Worm (Caenorhabditis elegans): ENCODE results near the gene Y50D7A.8.

Y50D7A.8 gene

DNA sequence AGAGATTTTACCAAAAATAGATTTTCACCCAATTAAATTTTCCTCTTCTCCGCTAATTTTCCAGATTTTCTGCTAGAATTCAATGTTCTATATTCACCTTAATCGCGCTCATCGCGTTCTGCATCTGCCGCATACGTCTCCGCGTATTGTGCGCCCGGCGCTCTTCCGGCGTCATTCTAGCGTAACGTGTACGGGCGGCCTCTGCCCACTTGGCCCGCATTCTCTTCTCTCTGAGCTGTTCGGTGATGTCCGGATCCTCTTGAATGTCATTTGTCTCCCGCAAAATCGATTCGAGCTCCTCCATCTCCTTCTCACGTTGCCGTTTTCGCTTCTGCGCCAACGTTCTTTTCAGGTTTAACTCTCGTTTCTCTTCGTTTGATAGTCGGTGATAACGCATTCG lies 3.9 kb upstream of the Y50D7A.8 start:
- TF ChIP-seq lim-6 (tag; optimal IDR thresholded peaks at IDR 0.05) (no peak), ceh-6 (GFP tag; optimal IDR thresholded peaks at IDR 0.05) (no peak), ceh-45 (GFP tag; IDR thresholded peaks at IDR 0.05) (no peak), tbx-2 (tag; optimal IDR thresholded peaks at IDR 0.05) (peak; percentile 12), ceh-48 (tag; optimal IDR thresholded peaks at IDR 0.05) (no peak), ceh-34 (tag; optimal IDR thresholded peaks at IDR 0.05) (no peak), C08G9.2 (tag; optimal IDR thresholded peaks at IDR 0.05) (peak; percentile 41), dmd-4 (tag; optimal IDR thresholded peaks at IDR 0.05; ENCODE audit: borderline replicate concordance) (no peak), unc-55 (GFP tag; optimal IDR thresholded peaks at IDR 0.05) (no peak)

DNA sequence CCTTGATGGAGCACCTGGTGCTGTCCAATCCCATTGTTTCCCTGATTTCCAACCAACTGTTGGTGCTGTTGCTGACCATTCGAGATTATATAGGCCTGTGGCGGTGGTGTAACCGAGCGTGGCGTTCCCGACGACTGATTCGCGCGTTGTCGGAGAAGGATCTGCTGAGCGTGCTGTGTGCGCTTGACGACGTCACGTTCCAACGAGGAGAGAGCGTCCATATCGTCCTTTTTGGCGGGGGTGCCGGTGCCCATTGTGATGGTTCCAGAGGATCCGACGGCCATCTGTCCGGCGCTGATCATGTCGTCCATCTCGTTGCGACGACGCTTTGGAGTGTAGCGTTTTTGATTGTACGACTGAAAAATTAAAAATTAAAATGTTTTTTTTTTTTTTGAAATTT lies 2.5 kb upstream of the Y50D7A.8 start:
- TF ChIP-seq ceh-14 (tag; optimal IDR thresholded peaks at IDR 0.05) (no peak), ceh-45 (GFP tag; IDR thresholded peaks at IDR 0.05) (no peak), ahr-1 (tag; optimal IDR thresholded peaks at IDR 0.05) (no peak), unc-86 (tag; optimal IDR thresholded peaks at IDR 0.05) (no peak), ceh-34 (tag; optimal IDR thresholded peaks at IDR 0.05) (no peak), dmd-4 (tag; optimal IDR thresholded peaks at IDR 0.05; ENCODE audit: borderline replicate concordance) (no peak), unc-42 (tag; optimal IDR thresholded peaks at IDR 0.05) (no peak), pqm-1 (tag; optimal IDR thresholded peaks at IDR 0.05) (no peak), K02D7.2 (tag; optimal IDR thresholded peaks at IDR 0.05) (no peak), pag-3 (tag; optimal IDR thresholded peaks at IDR 0.05; ENCODE audit: borderline replicate concordance) (no peak), ceh-31 (tag; optimal IDR thresholded peaks at IDR 0.05) (no peak), mec-3 (tag; optimal IDR thresholded peaks at IDR 0.05; ENCODE audit: borderline replicate concordance) (no peak), ceh-48 (tag; optimal IDR thresholded peaks at IDR 0.05) (no peak), elt-4 (tag; optimal IDR thresholded peaks at IDR 0.05) (no peak), ets-4 (tag; optimal IDR thresholded peaks at IDR 0.05) (no peak), hlh-15 (tag; optimal IDR thresholded peaks at IDR 0.05) (no peak), pha-2 (tag; optimal IDR thresholded peaks at IDR 0.05) (no peak), fax-1 (tag; optimal IDR thresholded peaks at IDR 0.05) (no peak), K09A11.1 (tag; optimal IDR thresholded peaks at IDR 0.05; ENCODE audit: insufficient read depth) (no peak)

DNA sequence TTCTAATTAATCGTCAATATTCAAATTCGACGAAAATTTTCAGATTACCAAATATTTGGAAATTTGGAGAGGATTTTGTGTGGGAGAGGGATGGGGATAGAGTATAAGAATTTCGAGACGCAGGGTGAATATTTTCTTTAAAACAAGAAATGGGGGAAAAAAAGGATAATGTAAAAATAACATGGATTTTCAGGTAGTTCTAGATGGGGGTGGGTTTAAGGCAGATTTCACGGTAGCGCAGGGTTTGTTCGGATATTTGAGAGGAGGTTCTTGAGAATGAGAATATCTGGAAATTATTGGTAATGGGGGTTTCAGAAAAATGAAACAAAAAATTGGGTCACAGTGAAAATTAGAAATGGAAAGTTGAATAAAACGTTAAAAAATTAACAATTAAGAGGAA lies 1.3 kb upstream of the Y50D7A.8 start:
- TF ChIP-seq odd-2 (tag; optimal IDR thresholded peaks at IDR 0.05) = no peak
- peak; percentile 36 for TF ChIP-seq ama-1 (optimal IDR thresholded peaks at IDR 0.05)

DNA sequence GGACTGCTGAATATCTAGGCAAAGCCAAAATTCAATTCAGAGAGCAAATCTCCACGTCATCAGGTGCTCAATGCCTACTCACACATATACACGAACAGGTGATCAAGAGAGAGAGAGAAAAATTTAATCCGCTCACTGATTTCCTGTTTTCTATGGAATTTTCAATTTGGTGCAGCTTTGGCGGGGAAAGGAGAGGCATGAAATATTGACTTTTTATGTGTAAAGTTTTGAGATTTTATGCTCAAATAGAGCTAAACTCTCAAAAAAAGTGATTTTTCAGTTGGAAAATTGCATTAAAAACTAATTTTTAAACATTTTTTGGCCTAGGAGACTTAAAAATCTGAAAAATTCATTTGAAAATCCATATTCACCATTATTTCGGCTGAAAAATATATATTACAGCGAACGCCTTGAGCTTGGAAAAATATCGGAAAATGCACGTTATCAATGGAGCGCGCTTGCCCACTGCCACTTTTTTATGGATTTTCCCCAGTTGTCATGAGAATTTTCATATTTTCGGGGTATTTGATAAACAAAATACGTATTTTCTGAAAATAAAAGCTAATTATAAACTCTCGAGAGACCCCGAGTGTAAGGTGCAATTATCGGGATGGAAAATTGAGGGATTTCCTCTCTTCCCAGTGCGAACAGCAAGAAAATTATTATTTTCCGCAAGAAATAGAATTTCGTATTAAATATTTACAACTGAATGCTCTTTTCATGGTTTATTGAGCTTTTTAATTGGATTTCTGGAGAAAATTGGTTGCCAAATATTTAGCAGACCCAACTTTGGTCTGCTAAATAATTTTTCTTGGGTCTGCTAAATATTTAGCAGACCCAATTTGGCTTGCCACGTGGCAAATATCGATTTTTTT lies 542 bp upstream of the Y50D7A.8 start:
- TF ChIP-seq ets-4 (tag; optimal IDR thresholded peaks at IDR 0.05) (no peak), elt-4 (tag; optimal IDR thresholded peaks at IDR 0.05) (no peak), ama-1 (optimal IDR thresholded peaks at IDR 0.05) (peak; percentile 65), ref-2 (tag; optimal IDR thresholded peaks at IDR 0.05) (peak; percentile 27), ceh-22 (tag; optimal IDR thresholded peaks at IDR 0.05) (no peak), ceh-14 (tag; optimal IDR thresholded peaks at IDR 0.05) (peak; percentile 30), T23F11.4 (GFP tag; optimal IDR thresholded peaks at IDR 0.05) (peak; percentile 18), ceh-24 (tag; optimal IDR thresholded peaks at IDR 0.05) (no peak), sdc-2 (tag; optimal IDR thresholded peaks at IDR 0.05) (no peak), ceh-2 (tag; optimal IDR thresholded peaks at IDR 0.05) (no peak), ceh-48 (tag; optimal IDR thresholded peaks at IDR 0.05) (peak; percentile 12), fkh-6 (tag; optimal IDR thresholded peaks at IDR 0.05) (no peak), nfya-1 (tag; optimal IDR thresholded peaks at IDR 0.05) (peak; percentile 26), unc-42 (tag; optimal IDR thresholded peaks at IDR 0.05) (peak; percentile 5), madf-2 (tag; optimal IDR thresholded peaks at IDR 0.05) (peak; percentile 19), K09A11.1 (tag; optimal IDR thresholded peaks at IDR 0.05; ENCODE audit: insufficient read depth) (no peak), npax-4 (tag; optimal IDR thresholded peaks at IDR 0.05) (no peak)

All from whole organism, late embryonic.